Worm (Caenorhabditis elegans): ENCODE data around the gene C16D2.1.

The C16D2.1 gene

DNA sequence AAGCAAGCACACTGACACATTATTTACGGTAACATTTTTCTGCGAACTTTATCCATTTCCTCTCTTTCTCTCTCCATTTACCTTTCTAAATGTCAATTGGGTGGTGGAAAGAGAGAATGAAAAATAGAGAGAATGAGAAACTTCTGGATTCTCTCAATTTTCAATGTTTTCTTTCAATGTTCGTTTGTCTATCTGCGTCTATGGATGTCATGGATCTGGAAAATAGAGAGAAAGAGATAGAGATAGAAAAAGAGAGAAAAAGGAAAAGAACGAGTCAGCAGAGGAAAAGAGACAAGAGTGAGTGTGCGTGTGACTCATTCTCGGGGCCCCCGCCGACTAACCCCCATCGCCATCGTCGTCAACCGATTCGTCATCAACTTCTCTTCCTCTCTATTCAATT is 18.6 kb upstream of the C16D2.1 start, which contains the start of gene jun-1:
Gene jun-1 (plus strand): TSS at position 307 of the 400 bp plus-strand sequence.
- peak; percentile 61 for TF ChIP-seq hlh-30 (tag; optimal IDR thresholded peaks at IDR 0.05; ENCODE audit: insufficient read depth)
- TF ChIP-seq npax-4 (tag; optimal IDR thresholded peaks at IDR 0.05), result no peak
- no peak for TF ChIP-seq elt-2 (tag; optimal IDR thresholded peaks at IDR 0.05)
- TF ChIP-seq ref-2 (tag; optimal IDR thresholded peaks at IDR 0.05), result peak; percentile 9
- TF ChIP-seq elt-4 (tag; optimal IDR thresholded peaks at IDR 0.05), result no peak
- TF ChIP-seq ceh-45 (GFP tag; IDR thresholded peaks at IDR 0.05), result no peak
- no peak for TF ChIP-seq sox-4 (tag; optimal IDR thresholded peaks at IDR 0.05)
- peak; percentile 80 for TF ChIP-seq ceh-18 (tag; optimal IDR thresholded peaks at IDR 0.05)
- no peak for TF ChIP-seq Y22D7AL.16 (tag; optimal IDR thresholded peaks at IDR 0.05)
- TF ChIP-seq tbx-7 (tag; optimal IDR thresholded peaks at IDR 0.05), result no peak
- TF ChIP-seq fkh-6 (tag; optimal IDR thresholded peaks at IDR 0.05), result no peak
- TF ChIP-seq ceh-31 (tag; optimal IDR thresholded peaks at IDR 0.05), result peak; percentile 71
- TF ChIP-seq pha-2 (tag; optimal IDR thresholded peaks at IDR 0.05), result no peak
- no peak for TF ChIP-seq fkh-10 (GFP tag; optimal IDR thresholded peaks at IDR 0.05)
- no peak for TF ChIP-seq T23F11.4 (GFP tag; optimal IDR thresholded peaks at IDR 0.05)
- peak; percentile 18 for TF ChIP-seq madf-2 (tag; optimal IDR thresholded peaks at IDR 0.05)
- no peak for TF ChIP-seq gmeb-2 (tag; optimal IDR thresholded peaks at IDR 0.05)
- TF ChIP-seq K09A11.1 (tag; optimal IDR thresholded peaks at IDR 0.05; ENCODE audit: insufficient read depth), result peak; percentile 46
- peak; percentile 75 for TF ChIP-seq nfya-1 (tag; optimal IDR thresholded peaks at IDR 0.05)
- no peak for TF ChIP-seq ama-1 (optimal IDR thresholded peaks at IDR 0.05)
- no peak for TF ChIP-seq ceh-19 (GFP tag; optimal IDR thresholded peaks at IDR 0.05)
- TF ChIP-seq tbx-2 (tag; optimal IDR thresholded peaks at IDR 0.05), result peak; percentile 58
- peak; percentile 65 for TF ChIP-seq ets-4 (tag; optimal IDR thresholded peaks at IDR 0.05)
- TF ChIP-seq eyg-1 (tag; optimal IDR thresholded peaks at IDR 0.05), result no peak
- TF ChIP-seq K02D7.2 (tag; optimal IDR thresholded peaks at IDR 0.05), result no peak
- no peak for TF ChIP-seq sox-2 (GFP tag; IDR thresholded peaks at IDR 0.05)
- peak; percentile 55 for TF ChIP-seq rnt-1 (tag; optimal IDR thresholded peaks at IDR 0.05)
- TF ChIP-seq pat-9 (tag; optimal IDR thresholded peaks at IDR 0.05), result no peak
- no peak for TF ChIP-seq pax-1 (tag; optimal IDR thresholded peaks at IDR 0.05)
- TF ChIP-seq lin-11 (tag; optimal IDR thresholded peaks at IDR 0.05), result no peak
- peak; percentile 72 for TF ChIP-seq dve-1 (tag; optimal IDR thresholded peaks at IDR 0.05)
- TF ChIP-seq ceh-2 (tag; optimal IDR thresholded peaks at IDR 0.05), result no peak
- TF ChIP-seq ceh-34 (tag; optimal IDR thresholded peaks at IDR 0.05), result peak; percentile 19
- peak; percentile 64 for TF ChIP-seq unc-55 (GFP tag; optimal IDR thresholded peaks at IDR 0.05)
- TF ChIP-seq nhr-232 (tag; optimal IDR thresholded peaks at IDR 0.05), result no peak
- TF ChIP-seq mec-3 (tag; optimal IDR thresholded peaks at IDR 0.05; ENCODE audit: borderline replicate concordance), result no peak
- no peak for TF ChIP-seq sdc-2 (tag; optimal IDR thresholded peaks at IDR 0.05)
- TF ChIP-seq ceh-30 (tag; optimal IDR thresholded peaks at IDR 0.05), result no peak
- peak; percentile 57 for TF ChIP-seq unc-42 (tag; optimal IDR thresholded peaks at IDR 0.05)
- TF ChIP-seq pros-1 (tag; optimal IDR thresholded peaks at IDR 0.05), result peak; percentile 44
- TF ChIP-seq ztf-16 (tag; optimal IDR thresholded peaks at IDR 0.05), result no peak

DNA sequence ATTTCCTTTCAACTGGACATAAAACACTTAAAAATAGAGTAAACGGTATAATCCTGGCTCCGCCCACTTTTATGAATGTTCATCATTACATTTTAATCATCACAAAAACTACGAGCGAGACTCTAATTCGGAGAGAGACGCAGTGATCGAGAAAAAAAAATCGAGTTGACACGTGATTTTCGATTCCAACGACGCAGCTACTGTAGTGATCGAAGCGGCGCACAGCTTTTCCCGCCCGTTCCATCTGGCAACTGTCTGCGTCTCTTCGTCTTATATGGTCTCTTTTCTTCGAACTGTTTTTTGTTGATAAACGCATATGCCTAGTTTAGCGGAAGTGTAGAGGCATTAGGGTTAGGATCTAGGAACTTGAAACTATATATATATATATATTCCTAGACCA is 17.7 kb upstream of the C16D2.1 start:
- TF ChIP-seq zip-5 (tag; optimal IDR thresholded peaks at IDR 0.05) (no peak), hlh-30 (tag; optimal IDR thresholded peaks at IDR 0.05; ENCODE audit: insufficient read depth) (peak; percentile 49), fax-1 (tag; optimal IDR thresholded peaks at IDR 0.05) (no peak)

Measured in whole organism, late embryonic.